Worm (Caenorhabditis elegans) whole organism, late embryonic: ENCODE data around the gene rad-50.

ENCODE experiments used
- ahr-1 ChIP-seq: sonication (generic microtip); optimal IDR thresholded peaks from 2 replicates; lab custom pipeline; 2016; ENCODE audit warnings: missing genetic modification characterization, missing compliant biosample characterization
- fax-1 ChIP-seq: sonication (generic microtip); optimal IDR thresholded peaks from 2 replicates; lab custom pipeline; 2016; ENCODE audit warnings: missing genotype, missing genetic modification characterization, missing compliant biosample characterization
- fkh-6 ChIP-seq: sonication (generic microtip); optimal IDR thresholded peaks from 2 replicates; lab custom pipeline; 2016; ENCODE audit warnings: missing genetic modification characterization, missing compliant biosample characterization
- pha-4 ChIP-seq: fragments of 150-350 bp; optimal IDR thresholded peaks from 2 replicates; lab custom pipeline; 2018; ENCODE audit warnings: missing biosample characterization, missing genetic modification reagents, missing genetic modification characterization

ce11 chrV:12244980-12245742 is at the start of gene rad-50, which contains the start of the genes T04H1.13 and slfl-5:
- no peak for TF ChIP-seq ahr-1
- TF ChIP-seq pha-4 (tag; lab: Kevin White, UChicago), result no peak
- no peak for TF ChIP-seq fkh-6 (tag; lab: Kevin White, UChicago)
- no peak for TF ChIP-seq fax-1
